Worm (Caenorhabditis elegans) whole organism, early embryonic: ENCODE results near the gene Y32F6B.9.

ENCODE experiments used
- aly-1 ChIP-seq: sonication (generic microtip); optimal IDR thresholded peaks from 2 replicates; lab custom pipeline; 2016; ENCODE audit warnings: missing genetic modification characterization, missing compliant biosample characterization
- ama-1 ChIP-seq: fragments of 150-350 bp; optimal IDR thresholded peaks from 2 replicates; lab custom pipeline; 2014
- ceh-36 ChIP-seq: sonication (generic microtip); optimal IDR thresholded peaks from 2 replicates; lab custom pipeline; 2016; ENCODE audit warnings: missing genetic modification characterization, inconsistent platforms, missing compliant biosample characterization
- flt-1 ChIP-seq: fragments of 200-800 bp; sonication (Bioruptor generic); IDR thresholded peaks from 2 replicates; pipeline ENCODE4 v1.3.6; 2022; ENCODE audit warnings: missing genetic modification characterization, missing compliant biosample characterization
- hmg-4 ChIP-seq: fragments of 200-800 bp; sonication (Bioruptor generic); optimal IDR thresholded peaks from 2 replicates; lab custom pipeline; 2018; ENCODE audit warnings: mild to moderate bottlenecking, missing genetic modification characterization, missing compliant biosample characterization
- hnd-1 ChIP-seq: sonication (generic microtip); optimal IDR thresholded peaks from 2 replicates; lab custom pipeline; 2016; ENCODE audit warnings: missing genetic modification characterization, missing compliant biosample characterization
- pes-1 ChIP-seq: fragments of 200-800 bp; sonication (Bioruptor generic); IDR thresholded peaks from 2 replicates; pipeline ENCODE4 v1.3.6; 2022; ENCODE audit warnings: missing genetic modification reagents, missing genetic modification characterization, missing compliant biosample characterization
- scrt-1 ChIP-seq: fragments of 200-800 bp; sonication (Bioruptor generic); IDR thresholded peaks from 2 replicates; pipeline ENCODE4 v1.3.6; 2022; ENCODE audit warnings: missing genetic modification characterization, missing compliant biosample characterization
- tbx-11 ChIP-seq: fragments of 200-800 bp; sonication (Bioruptor generic); IDR thresholded peaks from 2 replicates; pipeline ENCODE4 v1.3.6; 2022; ENCODE audit warnings: missing genetic modification characterization, missing compliant biosample characterization
- tra-4 ChIP-seq: sonication (generic microtip); optimal IDR thresholded peaks from 2 replicates; lab custom pipeline; 2017; ENCODE audit warnings: missing genetic modification characterization, missing compliant biosample characterization

DNA sequence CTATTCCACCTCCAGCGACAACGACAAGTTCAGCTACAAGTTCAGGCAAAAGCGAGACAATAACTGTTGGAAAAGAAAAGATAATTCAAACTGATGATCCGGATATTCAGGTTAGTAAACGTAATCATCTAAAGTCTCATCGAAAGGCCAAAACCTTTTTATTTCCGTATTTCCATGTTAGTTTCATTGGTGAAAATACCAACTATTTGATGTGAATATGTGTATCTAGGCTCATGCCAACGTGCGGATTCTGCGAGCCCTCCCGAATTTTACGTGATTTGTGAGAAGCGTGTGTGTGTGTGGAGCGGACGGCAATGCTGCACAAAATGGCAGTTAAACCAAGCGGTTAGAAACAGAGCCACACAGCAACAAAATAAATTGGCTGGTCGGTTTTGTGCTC, 7.5 kb upstream of the Y32F6B.9 start:
- TF ChIP-seq hnd-1 (tag; lab: Kevin White, UChicago): no peak
- no peak for TF ChIP-seq ceh-36
- TF ChIP-seq scrt-1 (GFP tag; lab: Robert Waterston, UW): no peak
- no peak for TF ChIP-seq aly-1
- no peak for TF ChIP-seq tra-4 (tag; lab: Kevin White, UChicago)
- TF ChIP-seq hmg-4 (GFP tag; lab: Kevin White, UChicago): no peak
- TF ChIP-seq flt-1 (GFP tag; lab: Robert Waterston, UW): no peak
- TF ChIP-seq ama-1 (lab: Kevin White, UChicago): no peak
- no peak for TF ChIP-seq tbx-11
- TF ChIP-seq pes-1 (GFP tag; lab: Robert Waterston, UW): no peak
